Worm (Caenorhabditis elegans) whole organism, late embryonic: ENCODE results near the gene F59G1.8.

ENCODE experiments used
- ama-1 ChIP-seq: fragments of 150-350 bp; optimal IDR thresholded peaks from 2 replicates; lab custom pipeline; 2014
- ceh-48 ChIP-seq: sonication (generic microtip); optimal IDR thresholded peaks from 2 replicates; lab custom pipeline; 2016; ENCODE audit warnings: missing genetic modification characterization, inconsistent platforms, missing compliant biosample characterization
- ceh-6 ChIP-seq: fragments of 200-800 bp; sonication (Bioruptor generic); optimal IDR thresholded peaks from 2 replicates; lab custom pipeline; 2018; ENCODE audit warnings: mild to moderate bottlenecking, missing genetic modification characterization, missing compliant biosample characterization
- ceh-9 ChIP-seq: sonication (generic microtip); optimal IDR thresholded peaks from 2 replicates; lab custom pipeline; 2016; ENCODE audit warnings: mild to moderate bottlenecking, missing genetic modification characterization, inconsistent platforms, missing compliant biosample characterization
- elt-2 ChIP-seq: sonication (generic microtip); optimal IDR thresholded peaks from 2 replicates; lab custom pipeline; 2016; ENCODE audit warnings: missing genetic modification reagents, missing genetic modification characterization, missing compliant biosample characterization
- lin-11 ChIP-seq: fragments of 200-800 bp; sonication (Bioruptor generic); optimal IDR thresholded peaks from 2 replicates; lab custom pipeline; 2018; ENCODE audit warnings: mild to moderate bottlenecking, missing genetic modification characterization, missing compliant biosample characterization
- pha-4 ChIP-seq: fragments of 150-350 bp; optimal IDR thresholded peaks from 2 replicates; lab custom pipeline; 2018; ENCODE audit warnings: missing biosample characterization, missing genetic modification reagents, missing genetic modification characterization
- rnt-1 ChIP-seq: sonication (generic microtip); optimal IDR thresholded peaks from 2 replicates; lab custom pipeline; 2016; ENCODE audit warnings: missing genetic modification characterization, missing compliant biosample characterization
- sox-2 ChIP-seq: fragments of 200-800 bp; sonication (Bioruptor generic); IDR thresholded peaks from 2 replicates; pipeline ENCODE4 v1.3.6; 2022; ENCODE audit warnings: missing genetic modification reagents, missing genetic modification characterization, missing compliant biosample characterization
- unc-42 ChIP-seq: sonication (generic microtip); optimal IDR thresholded peaks from 2 replicates; lab custom pipeline; 2016; ENCODE audit warnings: missing genotype, missing genetic modification characterization, missing compliant biosample characterization
- unc-55 ChIP-seq: sonication (generic microtip); optimal IDR thresholded peaks from 2 replicates; lab custom pipeline; 2017; ENCODE audit warnings: missing biosample characterization, missing genetic modification reagents, missing genetic modification characterization
- zip-5 ChIP-seq: sonication (generic microtip); optimal IDR thresholded peaks from 2 replicates; lab custom pipeline; 2016; ENCODE audit warnings: missing genetic modification characterization, missing compliant biosample characterization

DNA sequence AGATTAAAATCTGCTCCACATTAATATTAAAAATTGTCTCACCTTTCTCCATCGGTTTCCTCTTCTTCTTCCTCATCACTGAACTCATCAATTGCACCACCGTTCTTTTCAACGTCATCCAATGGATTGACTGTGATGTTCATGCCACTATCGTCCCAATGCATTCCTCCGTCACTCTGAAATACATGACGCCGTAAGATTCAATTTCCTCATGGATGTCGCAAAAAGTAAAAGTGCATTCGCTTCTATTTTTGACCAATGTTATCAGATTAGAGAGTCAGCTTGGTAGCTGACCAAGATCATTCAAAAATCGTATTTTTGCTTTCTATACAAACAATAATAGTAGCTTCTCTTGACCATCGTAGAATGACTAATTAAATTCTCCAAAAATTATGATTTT, 40.1 kb downstream of the F59G1.8 start:
- TF ChIP-seq zip-5 (tag; lab: Kevin White, UChicago) (no peak), elt-2 (no peak), ceh-48 (tag; lab: Kevin White, UChicago) (no peak), ceh-6 (GFP tag; lab: Kevin White, UChicago) (no peak), unc-42 (tag; lab: Kevin White, UChicago) (no peak), unc-55 (no peak), sox-2 (GFP tag; lab: Robert Waterston, UW) (no peak), pha-4 (tag; lab: Kevin White, UChicago) (no peak), ceh-9 (no peak), ama-1 (lab: Kevin White, UChicago) (no peak), rnt-1 (tag; lab: Kevin White, UChicago) (no peak), lin-11 (tag; lab: Kevin White, UChicago) (no peak)
